Fruit fly (Drosophila melanogaster) whole organism, embryonic: ENCODE measurements around the gene RpL13.
A peak's percentile ranks its signal among the peaks of the same experiment; 100 is the strongest.

ENCODE experiments used
- Antp ChIP-seq: fragments of 200-800 bp; sonication (Bioruptor generic); optimal IDR thresholded peaks from 3 replicates; lab custom pipeline; 2016; ENCODE audit warnings: missing biosample characterization, missing genetic modification characterization
- Atf3 ChIP-seq: fragments of 200-800 bp; sonication (Bioruptor generic); optimal IDR thresholded peaks from 3 replicates; lab custom pipeline; 2016; ENCODE audit warnings: missing biosample characterization, missing genetic modification characterization
- CG10267 ChIP-seq: fragments of 200-800 bp; sonication (Bioruptor generic); optimal IDR thresholded peaks from 2 replicates; lab custom pipeline; 2018; ENCODE audit warnings: missing biosample characterization, mild to moderate bottlenecking, missing genetic modification characterization, moderate library complexity
- CG11456 ChIP-seq: fragments of 200-800 bp; sonication (Bioruptor generic); IDR thresholded peaks from 3 replicates; pipeline ENCODE4 v1.3.6; 2022; ENCODE audit warnings: missing biosample characterization, missing genetic modification characterization
- CG14667 ChIP-seq: fragments of 200-800 bp; sonication (Bioruptor generic); IDR thresholded peaks from 2 replicates; pipeline ENCODE4 v1.3.6; 2022; ENCODE audit warnings: missing biosample characterization, missing genetic modification characterization
- CG14860 ChIP-seq: fragments of 200-800 bp; sonication (Bioruptor generic); IDR thresholded peaks from 3 replicates; pipeline ENCODE4 v1.3.6; 2022; ENCODE audit warnings: missing biosample characterization, missing genetic modification characterization; ENCODE audit not compliant: partially characterized antibody
- CG15269 ChIP-seq: fragments of 200-800 bp; sonication (Bioruptor generic); optimal IDR thresholded peaks from 2 replicates; lab custom pipeline; 2018; ENCODE audit warnings: missing biosample characterization, mild to moderate bottlenecking, missing genetic modification characterization, moderate library complexity
- CG1603 ChIP-seq: fragments of 200-800 bp; sonication (Bioruptor generic); optimal IDR thresholded peaks from 2 replicates; lab custom pipeline; 2019; ENCODE audit warnings: missing biosample characterization, mild to moderate bottlenecking, missing genetic modification characterization, moderate library complexity
- CG18262 ChIP-seq: fragments of 200-800 bp; optimal IDR thresholded peaks from 3 replicates; lab custom pipeline; 2019; ENCODE audit warnings: missing biosample characterization, mild to moderate bottlenecking, missing genetic modification characterization, moderate library complexity
- CG33557 ChIP-seq: fragments of 200-800 bp; sonication (Bioruptor generic); optimal IDR thresholded peaks from 2 replicates; lab custom pipeline; 2019; ENCODE audit warnings: missing biosample characterization, mild to moderate bottlenecking, missing genetic modification characterization, moderate library complexity
- CG34422 ChIP-seq: fragments of 200-800 bp; sonication (Bioruptor generic); IDR thresholded peaks from 3 replicates; pipeline ENCODE4 v1.3.6; 2022; ENCODE audit warnings: missing biosample characterization, missing genetic modification characterization
- CG42726 ChIP-seq: fragments of 200-800 bp; sonication (Bioruptor generic); IDR thresholded peaks from 2 replicates; pipeline ENCODE4 v1.3.6; 2022; ENCODE audit warnings: missing biosample characterization, missing genetic modification characterization; ENCODE audit not compliant: partially characterized antibody
- CG4707 ChIP-seq: fragments of 200-800 bp; sonication (Bioruptor generic); optimal IDR thresholded peaks from 2 replicates; lab custom pipeline; 2018; ENCODE audit warnings: missing biosample characterization, mild to moderate bottlenecking, missing genetic modification characterization, moderate library complexity
- CG6689 ChIP-seq: fragments of 200-800 bp; sonication (Bioruptor generic); IDR thresholded peaks from 2 replicates; pipeline ENCODE4 v1.3.6; 2022; ENCODE audit warnings: missing biosample characterization, missing genetic modification characterization
- CG7839 ChIP-seq: fragments of 200-800 bp; sonication (Bioruptor generic); optimal IDR thresholded peaks from 3 replicates; lab custom pipeline; 2018; ENCODE audit warnings: missing biosample characterization, mild to moderate bottlenecking, missing genetic modification characterization, moderate library complexity
- CG8281 ChIP-seq: fragments of 200-800 bp; sonication (Bioruptor generic); optimal IDR thresholded peaks from 2 replicates; lab custom pipeline; 2018; ENCODE audit warnings: missing biosample characterization, mild to moderate bottlenecking, missing genetic modification characterization, moderate library complexity
- CG8359 ChIP-seq: fragments of 200-800 bp; sonication (Bioruptor generic); optimal IDR thresholded peaks from 2 replicates; lab custom pipeline; 2017; ENCODE audit warnings: missing biosample characterization, mild to moderate bottlenecking, missing genetic modification characterization, borderline replicate concordance
- CG9727 ChIP-seq: fragments of 200-800 bp; sonication (Bioruptor generic); optimal IDR thresholded peaks from 3 replicates; lab custom pipeline; 2017; ENCODE audit warnings: missing biosample characterization, mild to moderate bottlenecking, missing genetic modification characterization
- HHEX ChIP-seq: fragments of 200-800 bp; sonication (Bioruptor generic); optimal IDR thresholded peaks from 3 replicates; lab custom pipeline; 2017; ENCODE audit warnings: missing biosample characterization, mild to moderate bottlenecking, missing genetic modification characterization, missing genetic modification reagents
- HLH54F ChIP-seq: fragments of 200-800 bp; sonication (Bioruptor generic); optimal IDR thresholded peaks from 3 replicates; lab custom pipeline; 2016; ENCODE audit warnings: missing biosample characterization, missing genetic modification characterization
- Hmx ChIP-seq: fragments of 200-800 bp; sonication (Bioruptor generic); optimal IDR thresholded peaks from 2 replicates; lab custom pipeline; 2016; ENCODE audit warnings: missing biosample characterization, missing genetic modification characterization
- Kr ChIP-seq: fragments of 200-800 bp; sonication (Bioruptor generic); optimal IDR thresholded peaks from 2 replicates; lab custom pipeline; 2017; ENCODE audit warnings: missing biosample characterization, mild to moderate bottlenecking, missing genetic modification characterization
- Mad ChIP-seq: fragments of 200-800 bp; sonication (Bioruptor generic); optimal IDR thresholded peaks from 2 replicates; lab custom pipeline; 2016; ENCODE audit warnings: missing biosample characterization, missing genetic modification characterization
- Med ChIP-seq: fragments of 200-800 bp; sonication (Bioruptor generic); peaks from one replicate; lab custom pipeline; 2016; ENCODE audit warnings: missing biosample characterization, missing genetic modification characterization, mild to moderate bottlenecking, inconsistent platforms, moderate library complexity
- Oaz ChIP-seq: fragments of 200-800 bp; sonication (Bioruptor generic); IDR thresholded peaks from 2 replicates; pipeline ENCODE4 v1.3.6; 2022; ENCODE audit warnings: missing biosample characterization, missing genetic modification characterization
- Ravus ChIP-seq: fragments of 200-800 bp; sonication (Bioruptor generic); IDR thresholded peaks from 2 replicates; pipeline ENCODE4 v1.3.6; 2022; ENCODE audit warnings: missing biosample characterization, missing genetic modification characterization
- Six4 ChIP-seq: fragments of 200-800 bp; sonication (Bioruptor generic); optimal IDR thresholded peaks from 2 replicates; lab custom pipeline; 2016; ENCODE audit warnings: missing biosample characterization, missing genetic modification characterization
- Sry-β ChIP-seq: fragments of 200-800 bp; sonication (Bioruptor generic); optimal IDR thresholded peaks from 2 replicates; lab custom pipeline; 2018; ENCODE audit warnings: missing biosample characterization, mild to moderate bottlenecking, missing genetic modification characterization, moderate library complexity
- Ssrp ChIP-seq: fragments of 200-800 bp; sonication (Bioruptor generic); optimal IDR thresholded peaks from 2 replicates; lab custom pipeline; 2018; ENCODE audit warnings: missing biosample characterization, mild to moderate bottlenecking, missing genetic modification characterization, moderate library complexity
- Usf ChIP-seq: fragments of 200-800 bp; sonication (Bioruptor generic); optimal IDR thresholded peaks from 2 replicates; lab custom pipeline; 2017; ENCODE audit warnings: missing genotype, missing biosample characterization, missing genetic modification characterization
- chinmo ChIP-seq: fragments of 200-800 bp; sonication (Bioruptor generic); IDR thresholded peaks from 4 replicates; pipeline ENCODE4 v1.3.6; 2022; ENCODE audit warnings: missing biosample characterization, missing genetic modification characterization; ENCODE audit not compliant: partially characterized antibody
- ci ChIP-seq: fragments of 200-800 bp; sonication (Bioruptor generic); IDR thresholded peaks from 3 replicates; pipeline ENCODE4 v1.3.6; 2022; ENCODE audit warnings: missing biosample characterization, missing genetic modification characterization
- croc ChIP-seq: fragments of 200-800 bp; sonication (Bioruptor generic); conservative IDR thresholded peaks from 3 replicates; pipeline ENCODE4 v1.3.6; 2022; ENCODE audit warnings: missing biosample characterization, missing genetic modification characterization
- dimm ChIP-seq: fragments of 200-800 bp; sonication (Bioruptor generic); IDR thresholded peaks from 2 replicates; pipeline ENCODE4 v1.3.6; 2022; ENCODE audit warnings: missing biosample characterization, missing genetic modification characterization
- emc ChIP-seq: fragments of 200-800 bp; sonication (Bioruptor generic); optimal IDR thresholded peaks from 2 replicates; lab custom pipeline; 2016; ENCODE audit warnings: missing biosample characterization, missing genetic modification characterization
- fru ChIP-seq: fragments of >200 bp; optimal IDR thresholded peaks from 2 replicates; lab custom pipeline; 2017
- gce ChIP-seq: fragments of 200-800 bp; sonication (Bioruptor generic); IDR thresholded peaks from 3 replicates; pipeline ENCODE4 v1.3.6; 2022; ENCODE audit warnings: missing biosample characterization, missing genetic modification characterization
- lab ChIP-seq: fragments of 200-800 bp; sonication (Bioruptor generic); optimal IDR thresholded peaks from 3 replicates; lab custom pipeline; 2017; ENCODE audit warnings: missing biosample characterization, missing genetic modification characterization, mild to moderate bottlenecking, moderate library complexity, missing genetic modification reagents
- nom ChIP-seq: fragments of 200-800 bp; sonication (Bioruptor generic); optimal IDR thresholded peaks from 2 replicates; lab custom pipeline; 2017; ENCODE audit warnings: missing biosample characterization, missing genetic modification characterization, mild to moderate bottlenecking, moderate library complexity, missing genetic modification reagents
- oc ChIP-seq: fragments of 200-800 bp; sonication (Bioruptor generic); optimal IDR thresholded peaks from 2 replicates; lab custom pipeline; 2018; ENCODE audit warnings: missing biosample characterization, mild to moderate bottlenecking, missing genetic modification characterization, moderate library complexity
- pan ChIP-seq, 4 experiments: fragments of >200 bp in 3 of 4; fragments of 200-800 bp in 1 of 4; sonication (Bioruptor generic) in 1 of 4; optimal IDR thresholded peaks in 3 of 4; IDR thresholded peaks in 1 of 4; 2 replicates each; pipeline versions ENCODE4 v1.3.6 to Lab custom; 2017 to 2022; ENCODE audit warnings: missing biosample characterization in 2 of 4, missing genetic modification characterization in 2 of 4, mixed read lengths in 1 of 4
- pfk ChIP-seq: fragments of 200-800 bp; sonication (Bioruptor generic); optimal IDR thresholded peaks from 2 replicates; lab custom pipeline; 2018; ENCODE audit warnings: missing biosample characterization, mild to moderate bottlenecking, missing genetic modification characterization, moderate library complexity
- rib ChIP-seq: fragments of 200-800 bp; sonication (Bioruptor generic); IDR thresholded peaks from 2 replicates; pipeline ENCODE4 v1.3.6; 2022; ENCODE audit warnings: missing biosample characterization, missing genetic modification characterization
- sc ChIP-seq, 3 experiments: fragments of >200 bp in 2 of 3; fragments of 200-800 bp in 1 of 3; sonication (Bioruptor generic) in 1 of 3; optimal IDR thresholded peaks; 2 replicates in 2 of 3; 3 replicates in 1 of 3; lab custom pipeline; 2017; ENCODE audit warnings: mild to moderate bottlenecking in 1 of 3, missing biosample characterization in 1 of 3, missing genetic modification characterization in 1 of 3, missing genetic modification reagents in 1 of 3
- shn ChIP-seq: fragments of 200-800 bp; sonication (Bioruptor generic); optimal IDR thresholded peaks from 3 replicates; lab custom pipeline; 2016; ENCODE audit warnings: missing biosample characterization, missing genetic modification characterization
- sug ChIP-seq: fragments of 200-800 bp; optimal IDR thresholded peaks from 2 replicates; lab custom pipeline; 2019; ENCODE audit warnings: missing biosample characterization, mild to moderate bottlenecking, missing genetic modification characterization, moderate library complexity
- tup ChIP-seq: fragments of 200-800 bp; sonication (Bioruptor generic); optimal IDR thresholded peaks from 2 replicates; lab custom pipeline; 2016; ENCODE audit warnings: missing biosample characterization, mild to moderate bottlenecking, missing genetic modification characterization, moderate library complexity
- vnd ChIP-seq: fragments of 200-800 bp; sonication (Bioruptor generic); IDR thresholded peaks from 3 replicates; pipeline ENCODE4 v1.3.6; 2022; ENCODE audit warnings: missing biosample characterization, missing genetic modification characterization; ENCODE audit not compliant: partially characterized antibody

Gene RpL13

dm6 chr2L:9947738-9948519 lies 19.2 kb upstream of the RpL13 start (continued):
- TF ChIP-seq nom (GFP tag; lab: Kevin White, UChicago) = peak; percentile 4
- no peak for TF ChIP-seq HLH54F (GFP tag; lab: Kevin White, UChicago)
- no peak for TF ChIP-seq CG8359 (GFP tag; lab: Kevin White, UChicago)
- TF ChIP-seq rib (GFP tag; lab: Robert Waterston, UW) = peak; percentile 47; the same call in 1 of the 2 replicates
- TF ChIP-seq Usf (GFP tag; lab: Kevin White, UChicago) = no peak
- no peak for TF ChIP-seq CG9727
- TF ChIP-seq CG33557 (GFP tag; lab: Kevin White, UChicago) = no peak
- TF ChIP-seq Antp = no peak
- TF ChIP-seq ci (GFP tag; lab: Robert Waterston, UW) = 0 out of 3 replicates have a peak, but pooled peaks have one; percentile 23
- no peak for TF ChIP-seq oc (tag; lab: Kevin White, UChicago)
- TF ChIP-seq gce (GFP tag; lab: Robert Waterston, UW) = no peak
- TF ChIP-seq CG10267 (tag; lab: Kevin White, UChicago) = no peak
- no peak for TF ChIP-seq tup
- no peak for TF ChIP-seq CG14860 (GFP tag; lab: Robert Waterston, UW)
- no peak for TF ChIP-seq pfk
- no peak for TF ChIP-seq Ravus (GFP tag; lab: Robert Waterston, UW)
- TF ChIP-seq Oaz (GFP tag; lab: Robert Waterston, UW) = no peak
- no peak for TF ChIP-seq emc (GFP tag; lab: Kevin White, UChicago)
- TF ChIP-seq sc (optimal IDR thresholded peaks at IDR 0.05; lab: Kevin White, UChicago) = no peak
- no peak for TF ChIP-seq sc (GFP tag; optimal IDR thresholded peaks at IDR 0.05; lab: Kevin White, UChicago)
- no peak for TF ChIP-seq CG1603 (tag; lab: Kevin White, UChicago)
- no peak for TF ChIP-seq Hmx (GFP tag; lab: Kevin White, UChicago)
- peak; percentile 86 for TF ChIP-seq Sry-β
- peak; percentile 19 for TF ChIP-seq lab (GFP tag; lab: Kevin White, UChicago)
- no peak for TF ChIP-seq Six4 (GFP tag; lab: Kevin White, UChicago)
- TF ChIP-seq Ssrp (tag; lab: Kevin White, UChicago) = no peak
- no peak for TF ChIP-seq CG6689 (GFP tag; lab: Robert Waterston, UW)
- no peak for TF ChIP-seq CG14667 (GFP tag; lab: Robert Waterston, UW)
- TF ChIP-seq vnd (GFP tag; lab: Robert Waterston, UW) = no peak
- TF ChIP-seq CG18262 (tag; lab: Kevin White, UChicago) = peak; percentile 6
- TF ChIP-seq Kr (GFP tag; lab: Kevin White, UChicago) = no peak
- no peak for TF ChIP-seq dimm (GFP tag; lab: Robert Waterston, UW)
- peak; percentile 84; the same call in 3 of the 4 replicates for TF ChIP-seq chinmo (GFP tag; lab: Robert Waterston, UW)
- TF ChIP-seq croc (GFP tag; lab: Robert Waterston, UW) = no peak
- TF ChIP-seq CG42726 = no peak
- no peak for TF ChIP-seq Atf3 (GFP tag; lab: Kevin White, UChicago)
- TF ChIP-seq sug (tag; lab: Kevin White, UChicago) = peak; percentile 59
- peak; percentile 56 for TF ChIP-seq Med (GFP tag; lab: Kevin White, UChicago)
- TF ChIP-seq shn (GFP tag; lab: Kevin White, UChicago) = no peak
- no peak for TF ChIP-seq Mad
- TF ChIP-seq CG4707 (GFP tag; lab: Kevin White, UChicago) = no peak
- TF ChIP-seq fru = no peak
- TF ChIP-seq CG8281 (tag; lab: Kevin White, UChicago) = no peak
- TF ChIP-seq CG15269 (tag; lab: Kevin White, UChicago) = peak; percentile 18
- TF ChIP-seq pan (optimal IDR thresholded peaks at IDR 0.05; lab: Kevin White, UChicago) = no peak
- no peak for TF ChIP-seq pan (GFP tag; optimal IDR thresholded peaks at IDR 0.05 in 1 of 2, IDR thresholded peaks at IDR 0.05 in 1 of 2)
- TF ChIP-seq CG34422 = peak; percentile 21; the same call in 1 of the 3 replicates
- TF ChIP-seq CG7839 = no peak
- TF ChIP-seq HHEX = no peak
- no peak for TF ChIP-seq CG11456
